Fruit fly (Drosophila melanogaster): ENCODE data around the gene C3G.

Gene C3G

DNA sequence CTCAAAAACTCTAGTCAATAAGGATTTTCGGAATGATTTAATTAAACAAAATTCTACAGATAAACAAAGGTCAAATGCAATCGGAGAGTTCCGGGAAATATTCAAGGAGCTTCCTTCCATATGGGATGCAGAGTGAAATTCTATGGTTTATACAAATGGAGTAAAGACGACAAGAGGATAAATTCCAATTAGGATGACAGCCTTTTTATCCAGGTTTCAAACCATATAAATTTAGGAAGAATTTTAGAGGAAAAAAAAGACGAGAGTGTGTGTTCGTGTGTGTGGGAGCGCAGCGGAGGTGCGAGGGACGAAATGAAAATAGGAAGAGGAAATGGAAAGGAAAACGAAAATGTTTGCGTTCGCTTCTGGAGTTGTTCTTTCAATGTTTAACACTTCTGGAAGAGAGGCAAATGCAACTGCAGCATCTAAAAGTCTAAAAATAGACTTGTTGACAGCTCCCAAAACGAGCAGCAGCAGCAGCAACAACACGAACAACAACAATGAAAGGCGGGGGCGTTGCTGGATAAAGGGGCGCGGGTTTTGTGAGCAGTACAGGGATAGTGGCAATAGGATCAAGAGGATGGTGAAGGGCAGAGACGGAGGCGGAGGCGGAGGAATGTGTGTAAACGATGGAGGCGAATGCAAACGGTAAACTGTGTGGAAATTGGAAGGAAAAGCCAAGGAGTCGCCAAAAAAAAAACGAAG is 865 bp downstream of the C3G start:
- TF ChIP-seq psq (optimal IDR thresholded peaks at IDR 0.05) (no peak), h (optimal IDR thresholded peaks at IDR 0.05) (no peak), Sin3A (optimal IDR thresholded peaks at IDR 0.05) (no peak), ttk (optimal IDR thresholded peaks at IDR 0.05) (no peak), insv (optimal IDR thresholded peaks at IDR 0.05) (no peak), Myc (optimal IDR thresholded peaks at IDR 0.05) (no peak)

DNA sequence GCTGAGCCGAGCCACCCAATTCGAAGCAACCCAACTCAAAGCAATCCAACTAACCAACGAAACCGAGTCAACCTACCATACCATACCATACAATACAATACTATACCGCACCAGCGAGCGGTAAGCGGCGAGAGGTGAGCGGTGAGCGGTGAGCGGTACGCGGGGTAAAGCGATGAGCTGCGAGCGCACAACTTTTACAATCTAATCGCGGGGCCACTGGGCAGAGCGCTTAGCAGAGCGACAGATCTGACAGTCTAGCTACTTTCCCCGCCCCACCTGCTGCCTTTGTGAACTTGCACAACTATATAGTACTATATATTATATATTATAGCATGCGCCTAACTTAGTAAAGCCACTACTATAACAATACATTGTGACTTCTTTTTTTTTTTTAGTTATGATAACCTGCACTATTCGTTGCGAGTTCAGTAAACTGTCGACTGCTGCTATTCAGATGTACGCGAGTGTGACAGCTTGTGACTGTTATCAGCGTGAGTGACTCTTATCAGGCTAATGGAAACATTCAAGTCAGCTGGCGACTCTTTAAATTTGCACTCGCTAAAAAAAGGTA is 2.6 kb downstream of the C3G start:
- no peak for TF ChIP-seq Myc (optimal IDR thresholded peaks at IDR 0.05)
- TF ChIP-seq psq (optimal IDR thresholded peaks at IDR 0.05): no peak
- TF ChIP-seq h (optimal IDR thresholded peaks at IDR 0.05): no peak
- TF ChIP-seq ttk (optimal IDR thresholded peaks at IDR 0.05): no peak
- no peak for TF ChIP-seq insv (optimal IDR thresholded peaks at IDR 0.05)
- no peak for TF ChIP-seq Sin3A (optimal IDR thresholded peaks at IDR 0.05)

DNA sequence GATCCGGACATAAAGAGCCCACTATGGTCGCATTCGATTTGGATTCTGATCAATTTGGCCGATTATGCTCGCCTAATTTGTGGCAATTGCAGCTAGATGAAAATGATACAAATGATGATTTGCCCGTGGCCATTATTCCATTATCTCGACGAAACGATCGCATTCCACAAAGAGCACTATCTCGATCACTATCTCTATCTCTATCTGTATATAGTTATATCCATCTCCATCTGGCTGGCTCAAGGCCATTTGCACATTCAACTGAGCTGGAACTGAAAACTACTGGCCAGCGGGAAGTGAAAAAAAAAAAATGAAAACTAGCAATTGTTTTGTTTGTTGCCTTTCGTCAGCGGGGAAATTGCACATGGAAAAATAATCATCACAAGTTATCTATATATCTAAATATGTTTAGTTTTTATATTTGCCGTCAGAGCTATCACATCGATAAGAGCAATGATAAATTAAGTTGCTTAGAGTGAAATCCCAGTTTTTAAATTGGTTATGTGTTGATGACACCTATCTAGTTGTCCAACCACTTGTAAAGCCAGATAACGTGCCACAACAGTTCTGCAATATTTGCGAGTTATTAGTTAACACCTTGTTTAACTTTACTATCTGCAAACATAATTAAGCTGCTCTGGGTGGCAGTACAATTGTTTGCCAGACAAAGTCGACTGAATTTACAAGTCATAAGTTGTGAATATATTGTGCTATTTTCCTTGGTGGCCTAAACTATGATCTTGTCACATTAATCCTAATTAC is 4.0 kb downstream of the C3G start:
- no peak for TF ChIP-seq psq (optimal IDR thresholded peaks at IDR 0.05)
- TF ChIP-seq insv (optimal IDR thresholded peaks at IDR 0.05): no peak
- TF ChIP-seq Myc (optimal IDR thresholded peaks at IDR 0.05): no peak
- TF ChIP-seq h (optimal IDR thresholded peaks at IDR 0.05): no peak
- TF ChIP-seq Sin3A (optimal IDR thresholded peaks at IDR 0.05): no peak

DNA sequence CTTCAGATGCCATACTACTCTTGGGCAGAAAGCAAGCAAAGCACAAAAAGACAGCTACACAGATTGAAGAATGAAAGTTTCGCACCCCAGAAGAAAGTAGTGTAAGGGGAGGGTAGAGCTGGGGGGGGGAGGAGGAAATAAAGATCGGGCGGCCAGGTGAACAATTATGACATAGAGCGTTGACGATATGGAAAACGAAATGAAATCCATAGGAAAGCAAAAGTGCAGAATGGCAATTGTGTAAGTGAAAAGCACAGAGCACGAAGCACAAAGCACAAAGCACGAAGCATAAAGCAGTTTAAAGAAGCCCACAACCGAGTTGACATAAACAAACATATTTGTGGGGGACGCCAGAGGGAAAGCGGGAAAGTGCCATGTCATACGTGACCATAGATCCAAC is 6.4 kb downstream of the C3G start:
- TF ChIP-seq Myc (optimal IDR thresholded peaks at IDR 0.05): no peak
- no peak for TF ChIP-seq Sin3A (optimal IDR thresholded peaks at IDR 0.05)
- TF ChIP-seq ttk (optimal IDR thresholded peaks at IDR 0.05): no peak
- TF ChIP-seq psq (optimal IDR thresholded peaks at IDR 0.05): no peak
- TF ChIP-seq h (optimal IDR thresholded peaks at IDR 0.05): no peak
- no peak for TF ChIP-seq insv (optimal IDR thresholded peaks at IDR 0.05)

DNA sequence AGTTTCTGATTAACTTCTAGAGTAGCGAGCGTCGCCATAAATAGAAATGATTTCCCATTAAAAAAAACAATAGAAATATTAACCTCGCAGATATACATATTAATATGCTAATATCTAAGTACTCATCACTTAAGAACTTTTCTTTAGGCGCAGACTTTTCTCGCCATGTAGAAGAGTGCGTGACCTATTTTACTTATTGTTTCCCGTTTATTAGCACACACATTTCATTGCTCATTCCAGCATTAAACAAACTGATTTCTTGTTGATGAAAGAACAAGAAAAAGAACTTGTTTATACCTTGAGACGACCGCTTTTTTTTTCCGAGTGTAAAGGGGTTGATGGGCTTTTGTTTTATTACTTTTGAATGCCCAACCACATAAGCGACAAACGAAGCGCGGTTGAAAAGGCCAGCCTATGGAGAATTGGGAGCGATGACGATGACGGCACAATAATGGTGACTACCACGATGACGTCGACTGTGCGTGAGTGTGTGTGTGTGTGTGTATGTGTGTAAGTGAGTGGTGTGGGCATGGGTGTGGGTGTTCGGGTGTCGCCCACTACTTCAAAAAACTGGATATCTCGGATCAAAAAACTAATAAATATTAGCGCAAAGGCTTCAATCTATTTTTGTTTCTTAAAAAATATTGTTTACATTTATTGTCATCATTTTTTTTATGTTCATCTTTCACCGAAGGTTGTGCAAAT is 7.3 kb downstream of the C3G start:
- no peak for TF ChIP-seq h (optimal IDR thresholded peaks at IDR 0.05)
- no peak for TF ChIP-seq psq (optimal IDR thresholded peaks at IDR 0.05)
- no peak for TF ChIP-seq Sin3A (optimal IDR thresholded peaks at IDR 0.05)
- TF ChIP-seq Myc (optimal IDR thresholded peaks at IDR 0.05): no peak
- TF ChIP-seq ttk (optimal IDR thresholded peaks at IDR 0.05): no peak
- no peak for TF ChIP-seq insv (optimal IDR thresholded peaks at IDR 0.05)

DNA sequence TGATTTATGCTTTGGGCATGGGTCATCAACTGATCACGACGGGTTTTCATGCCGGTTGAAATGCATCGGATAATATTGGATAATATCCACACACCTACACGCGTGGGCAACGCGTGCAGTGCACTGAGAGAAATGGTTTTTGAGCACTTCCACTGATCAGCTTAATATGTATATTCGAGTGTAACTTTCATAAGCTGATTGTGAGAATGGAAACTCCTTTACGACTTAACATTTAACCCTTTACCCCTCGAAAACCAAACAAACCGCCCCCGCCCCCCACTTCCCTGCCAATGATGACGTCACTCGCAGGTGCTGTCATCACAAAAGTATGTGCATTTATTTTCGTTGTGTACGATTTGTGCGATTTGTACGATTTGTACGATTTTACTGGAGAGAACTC is 8.6 kb downstream of the C3G start:
- no peak for TF ChIP-seq Myc (optimal IDR thresholded peaks at IDR 0.05)
- TF ChIP-seq ttk (optimal IDR thresholded peaks at IDR 0.05): no peak
- no peak for TF ChIP-seq psq (optimal IDR thresholded peaks at IDR 0.05)
- no peak for TF ChIP-seq Sin3A (optimal IDR thresholded peaks at IDR 0.05)
- no peak for TF ChIP-seq insv (optimal IDR thresholded peaks at IDR 0.05)
- no peak for TF ChIP-seq h (optimal IDR thresholded peaks at IDR 0.05)

DNA sequence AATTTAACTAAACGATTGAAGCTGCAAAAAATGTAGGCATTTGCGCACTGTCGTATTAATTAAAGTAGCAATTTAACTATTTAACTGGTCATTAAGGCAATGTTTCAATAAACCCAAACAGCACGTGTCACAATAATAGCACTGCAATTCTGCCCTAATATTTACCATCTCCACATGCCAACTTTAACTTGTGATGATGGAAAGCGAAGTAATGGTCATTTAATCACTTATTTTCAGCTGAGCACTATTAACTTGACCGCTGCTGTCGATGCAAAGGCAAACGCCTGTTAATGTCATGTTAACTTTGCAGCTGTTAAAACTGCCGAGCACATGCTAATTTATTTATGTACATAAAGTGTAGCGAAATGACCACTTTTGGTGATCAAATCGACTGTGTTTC is 9.2 kb downstream of the C3G start:
- TF ChIP-seq h (optimal IDR thresholded peaks at IDR 0.05) (no peak), Myc (optimal IDR thresholded peaks at IDR 0.05) (no peak), Sin3A (optimal IDR thresholded peaks at IDR 0.05) (no peak), insv (optimal IDR thresholded peaks at IDR 0.05) (no peak), psq (optimal IDR thresholded peaks at IDR 0.05) (no peak), ttk (optimal IDR thresholded peaks at IDR 0.05) (no peak)

DNA sequence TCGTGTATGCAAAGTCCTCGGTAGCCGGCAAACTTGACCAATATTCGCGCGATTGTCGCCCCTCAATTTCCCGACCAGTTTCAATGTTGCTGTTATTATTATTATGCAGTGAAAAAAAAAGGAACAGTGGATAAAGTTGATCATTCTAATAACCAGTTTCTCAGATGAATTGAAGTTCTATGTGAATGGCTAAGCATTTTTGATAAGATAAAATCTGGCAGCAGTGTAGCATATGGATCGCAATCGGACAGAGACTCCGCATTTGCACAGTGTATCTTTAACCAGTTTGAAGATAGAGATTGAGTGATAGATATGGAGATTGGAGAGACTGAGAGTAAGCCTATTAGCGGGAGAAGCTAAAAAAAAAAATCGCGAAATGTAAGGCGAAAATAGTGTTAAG is 10.0 kb downstream of the C3G start:
- no peak for TF ChIP-seq ttk (optimal IDR thresholded peaks at IDR 0.05)
- no peak for TF ChIP-seq Myc (optimal IDR thresholded peaks at IDR 0.05)
- TF ChIP-seq psq (optimal IDR thresholded peaks at IDR 0.05): no peak
- no peak for TF ChIP-seq Sin3A (optimal IDR thresholded peaks at IDR 0.05)
- TF ChIP-seq h (optimal IDR thresholded peaks at IDR 0.05): no peak
- TF ChIP-seq insv (optimal IDR thresholded peaks at IDR 0.05): no peak

DNA sequence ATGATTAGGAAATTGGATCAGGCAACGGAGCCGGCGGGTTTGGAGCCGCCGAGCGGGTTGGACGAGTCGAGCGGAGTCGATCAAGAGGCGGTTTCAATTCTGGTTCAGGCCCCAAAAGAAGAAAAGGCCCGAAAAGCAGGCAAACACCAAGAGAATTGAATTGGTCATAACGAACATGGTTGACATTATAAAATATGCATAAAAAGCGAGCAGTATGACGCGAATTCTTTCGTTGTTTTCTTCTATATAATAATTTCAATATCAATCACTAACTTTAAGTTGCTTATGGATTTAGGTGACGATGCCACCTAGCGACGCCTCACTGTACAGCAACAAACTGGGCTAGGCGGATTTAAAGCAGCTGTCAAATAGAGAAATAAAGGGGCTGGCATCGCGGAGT is 10.5 kb downstream of the C3G start:
- TF ChIP-seq psq (optimal IDR thresholded peaks at IDR 0.05) (no peak), ttk (optimal IDR thresholded peaks at IDR 0.05) (no peak)

DNA sequence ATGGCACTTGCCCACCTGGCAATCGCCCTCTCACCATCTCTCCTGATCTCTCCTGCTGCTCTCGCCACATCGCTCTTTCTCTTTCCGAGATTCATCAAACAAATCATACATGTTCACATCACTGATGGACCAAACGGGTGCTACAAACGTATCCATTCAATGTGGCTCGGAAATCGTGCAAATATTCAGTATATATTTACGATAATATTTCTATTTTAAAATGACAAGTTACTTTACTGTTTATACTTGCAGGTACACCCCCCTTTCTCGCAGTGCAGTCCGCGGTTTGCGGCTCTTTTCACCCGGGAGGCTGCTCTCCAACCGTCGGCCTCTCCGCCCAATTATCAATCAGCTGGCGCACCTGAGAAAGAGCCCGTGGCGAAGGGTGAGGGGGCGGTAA is 11.9 kb downstream of the C3G start:
- no peak for TF ChIP-seq h (optimal IDR thresholded peaks at IDR 0.05)
- TF ChIP-seq Myc (optimal IDR thresholded peaks at IDR 0.05): no peak
- no peak for TF ChIP-seq psq (optimal IDR thresholded peaks at IDR 0.05)
- no peak for TF ChIP-seq ttk (optimal IDR thresholded peaks at IDR 0.05)
- no peak for TF ChIP-seq Sin3A (optimal IDR thresholded peaks at IDR 0.05)
- no peak for TF ChIP-seq insv (optimal IDR thresholded peaks at IDR 0.05)

DNA sequence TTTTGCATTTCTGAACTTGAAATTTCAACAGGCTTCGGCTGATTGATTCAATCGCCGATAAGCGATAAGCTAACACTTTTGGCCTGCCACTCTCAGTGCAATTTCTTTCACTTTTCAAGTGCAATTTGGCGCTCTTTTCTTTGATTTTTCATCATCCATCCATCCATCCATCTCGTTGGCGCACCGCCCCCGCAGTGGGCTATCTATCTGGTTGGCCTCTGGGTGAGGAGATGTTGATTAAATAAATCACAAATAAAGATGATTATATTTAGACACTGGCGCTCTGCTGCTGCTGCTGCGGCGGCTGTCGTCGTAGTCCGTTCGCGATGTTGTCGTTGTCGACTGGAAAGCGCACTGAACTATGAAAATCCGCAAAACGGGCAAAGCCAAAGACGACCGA is 12.4 kb downstream of the C3G start:
- TF ChIP-seq insv (optimal IDR thresholded peaks at IDR 0.05): no peak
- no peak for TF ChIP-seq Sin3A (optimal IDR thresholded peaks at IDR 0.05)
- TF ChIP-seq ttk (optimal IDR thresholded peaks at IDR 0.05): no peak
- no peak for TF ChIP-seq psq (optimal IDR thresholded peaks at IDR 0.05)
- no peak for TF ChIP-seq h (optimal IDR thresholded peaks at IDR 0.05)
- TF ChIP-seq Myc (optimal IDR thresholded peaks at IDR 0.05): no peak

DNA sequence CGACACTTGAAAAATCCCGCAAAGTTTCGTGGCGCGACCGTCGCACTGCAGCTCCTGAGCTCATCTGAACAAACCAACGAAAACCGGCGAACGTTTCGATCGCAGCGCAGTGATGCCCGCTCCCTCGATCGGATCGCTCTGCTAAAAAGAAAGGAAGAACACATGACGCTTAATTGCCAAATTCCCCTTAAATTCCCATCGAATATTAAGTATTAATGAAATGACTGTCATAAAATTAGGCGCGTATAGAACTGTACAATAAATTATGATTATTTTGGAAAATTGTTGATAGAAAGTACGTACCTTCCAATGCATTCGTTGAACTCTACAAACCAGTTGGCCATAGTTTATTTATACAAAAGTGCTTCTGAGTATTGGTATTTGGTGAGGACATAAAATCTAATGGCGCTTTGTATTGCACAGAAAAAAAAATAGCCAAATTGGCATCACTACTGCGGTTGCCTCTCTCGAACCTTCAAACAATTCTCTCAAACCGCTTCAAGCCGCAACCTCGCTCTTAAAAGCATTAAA is 23.7 kb downstream of the C3G start, which contains the start of gene shf:
shf (minus strand) TSS at position 51 of the 531 bp plus-strand sequence.
- TF ChIP-seq insv (optimal IDR thresholded peaks at IDR 0.05): no peak
- no peak for TF ChIP-seq psq (optimal IDR thresholded peaks at IDR 0.05)
- no peak for TF ChIP-seq ttk (optimal IDR thresholded peaks at IDR 0.05)

Data from Kc167 (cell line).